Worm (Caenorhabditis elegans) whole organism, L1 larva: ENCODE measurements around the gene faah-4.
A peak's percentile ranks its signal among the peaks of the same experiment; 100 is the strongest.

Experiments
- C04F5.9 ChIP-seq: sonication (generic microtip); optimal IDR thresholded peaks from 2 replicates; lab custom pipeline; 2016; ENCODE audit warnings: missing genetic modification characterization, missing compliant biosample characterization
- C16A3.4 ChIP-seq: fragments of 150-350 bp; optimal IDR thresholded peaks from 2 replicates; lab custom pipeline; 2014; ENCODE audit warnings: missing biosample characterization, missing genetic modification characterization
- C34B4.2 ChIP-seq: sonication (generic microtip); optimal IDR thresholded peaks from 2 replicates; lab custom pipeline; 2017; ENCODE audit warnings: mild to moderate bottlenecking, missing genetic modification characterization, missing compliant biosample characterization
- Y116A8C.19 ChIP-seq: sonication (generic microtip); optimal IDR thresholded peaks from 2 replicates; lab custom pipeline; 2016; ENCODE audit warnings: missing compliant biosample characterization, missing genetic modification characterization, borderline replicate concordance
- aha-1 ChIP-seq: fragments of 150-350 bp; optimal IDR thresholded peaks from 2 replicates; lab custom pipeline; 2014; ENCODE audit warnings: missing biosample characterization, missing genetic modification characterization
- aly-2 ChIP-seq: fragments of 150-350 bp; optimal IDR thresholded peaks from 2 replicates; lab custom pipeline; 2014; ENCODE audit warnings: missing biosample characterization, missing genetic modification characterization
- ama-1 ChIP-seq: fragments of 150-350 bp; optimal IDR thresholded peaks from 2 replicates; lab custom pipeline; 2014
- ceh-63 ChIP-seq: fragments of 200-800 bp; sonication (Bioruptor generic); optimal IDR thresholded peaks from 2 replicates; lab custom pipeline; 2018; ENCODE audit warnings: mild to moderate bottlenecking, missing genetic modification characterization, missing compliant biosample characterization
- ceh-8 ChIP-seq: fragments of 200-800 bp; sonication (Bioruptor generic); optimal IDR thresholded peaks from 2 replicates; lab custom pipeline; 2018; ENCODE audit warnings: mild to moderate bottlenecking, missing genetic modification characterization, moderate library complexity, missing compliant biosample characterization
- ceh-82 ChIP-seq, 3 experiments: fragments of 150-350 bp in 1 of 3; sonication (generic microtip) in 2 of 3; optimal IDR thresholded peaks; 2 replicates each; lab custom pipeline; 2014 to 2017; ENCODE audit warnings: missing biosample characterization in 3 of 3, missing genetic modification characterization in 3 of 3
- ceh-90 ChIP-seq: sonication (generic microtip); optimal IDR thresholded peaks from 2 replicates; lab custom pipeline; 2016; ENCODE audit warnings: missing genetic modification characterization, missing compliant biosample characterization
- ces-1 ChIP-seq: fragments of 150-350 bp; optimal IDR thresholded peaks from 2 replicates; lab custom pipeline; 2014; ENCODE audit warnings: missing biosample characterization, missing genetic modification reagents, missing genetic modification characterization
- dpl-1 ChIP-seq, 3 experiments: fragments of 150-350 bp in 2 of 3; sonication (generic microtip) in 1 of 3; optimal IDR thresholded peaks; 2 replicates each; lab custom pipeline; 2014 to 2017; ENCODE audit warnings: missing biosample characterization in 3 of 3, missing genetic modification characterization in 3 of 3, missing genetic modification reagents in 3 of 3
- efl-1 ChIP-seq, 4 experiments: fragments of 150-350 bp; optimal IDR thresholded peaks in 3 of 4; peaks in 1 of 4; 1 replicate in 1 of 4; 2 replicates in 3 of 4; lab custom pipeline; 2014; ENCODE audit warnings: missing biosample characterization in 2 of 4, missing genetic modification characterization in 2 of 4, missing genetic modification reagents in 2 of 4
- egl-13 ChIP-seq: sonication (generic microtip); optimal IDR thresholded peaks from 2 replicates; lab custom pipeline; 2016; ENCODE audit warnings: missing genotype, missing genetic modification reagents, missing genetic modification characterization, missing compliant biosample characterization
- egl-27 ChIP-seq, 2 experiments: fragments of 150-350 bp in 1 of 2; sonication (generic microtip); optimal IDR thresholded peaks; 3 replicates each; lab custom pipeline; 2017 to 2018; ENCODE audit warnings: missing biosample characterization in 2 of 2, missing genetic modification characterization in 2 of 2, missing genetic modification reagents in 2 of 2
- elt-3 ChIP-seq, 6 experiments: fragments of 150-350 bp in 1 of 6; sonication (generic microtip); optimal IDR thresholded peaks; 2 replicates each; lab custom pipeline; 2017 to 2018; ENCODE audit warnings: missing biosample characterization in 6 of 6, missing genetic modification characterization in 6 of 6, inconsistent platforms in 1 of 6
- fkh-10 ChIP-seq: sonication (generic microtip); optimal IDR thresholded peaks from 2 replicates; lab custom pipeline; 2017; ENCODE audit warnings: missing biosample characterization, missing genetic modification reagents, missing genetic modification characterization
- fkh-8 ChIP-seq: sonication (generic microtip); optimal IDR thresholded peaks from 2 replicates; lab custom pipeline; 2016; ENCODE audit warnings: mild to moderate bottlenecking, missing genetic modification characterization, missing compliant biosample characterization
- fos-1 ChIP-seq: fragments of 150-350 bp; optimal IDR thresholded peaks from 2 replicates; lab custom pipeline; 2014; ENCODE audit warnings: missing biosample characterization, missing genetic modification characterization
- grh-1 ChIP-seq: fragments of 200-800 bp; sonication (Bioruptor generic); IDR thresholded peaks from 2 replicates; pipeline ENCODE4 v1.3.6; 2022; ENCODE audit warnings: missing genetic modification reagents, missing genetic modification characterization, missing compliant biosample characterization
- hlh-17 ChIP-seq: fragments of 200-800 bp; sonication (Bioruptor generic); optimal IDR thresholded peaks from 2 replicates; lab custom pipeline; 2018; ENCODE audit warnings: missing genetic modification characterization, mild to moderate bottlenecking, missing compliant biosample characterization, moderate library complexity, borderline replicate concordance
- hpl-2 ChIP-seq: fragments of 150-350 bp; optimal IDR thresholded peaks from 2 replicates; lab custom pipeline; 2014; ENCODE audit warnings: missing biosample characterization, missing genetic modification reagents, missing genetic modification characterization
- irx-1 ChIP-seq: sonication (generic microtip); optimal IDR thresholded peaks from 2 replicates; lab custom pipeline; 2016; ENCODE audit warnings: missing genetic modification characterization, missing compliant biosample characterization
- jun-1 ChIP-seq: fragments of 150-350 bp; optimal IDR thresholded peaks from 2 replicates; lab custom pipeline; 2014; ENCODE audit warnings: missing biosample characterization, missing genetic modification reagents, missing genetic modification characterization
- lin-13 ChIP-seq: fragments of 150-350 bp; optimal IDR thresholded peaks from 2 replicates; lab custom pipeline; 2014; ENCODE audit warnings: missing biosample characterization, missing genetic modification reagents, missing genetic modification characterization
- lin-15B ChIP-seq: fragments of 150-350 bp; sonication (generic microtip); optimal IDR thresholded peaks from 3 replicates; lab custom pipeline; 2014; ENCODE audit warnings: missing biosample characterization, missing genetic modification characterization
- lin-39 ChIP-seq: fragments of 150-350 bp; optimal IDR thresholded peaks from 2 replicates; lab custom pipeline; 2014; ENCODE audit warnings: missing biosample characterization, missing genetic modification reagents, missing genetic modification characterization
- lir-3 ChIP-seq: sonication (generic microtip); optimal IDR thresholded peaks from 2 replicates; lab custom pipeline; 2016; ENCODE audit warnings: mild to moderate bottlenecking, missing genetic modification characterization, moderate library complexity, missing compliant biosample characterization; ENCODE audit not compliant: poor library complexity
- mab-9 ChIP-seq: fragments of 200-800 bp; sonication (Bioruptor generic); IDR thresholded peaks from 2 replicates; pipeline ENCODE4 v1.3.6; 2022; ENCODE audit warnings: missing genetic modification reagents, missing genetic modification characterization, missing compliant biosample characterization
- mdl-1 ChIP-seq, 2 experiments: fragments of 150-350 bp; optimal IDR thresholded peaks; 2 replicates each; lab custom pipeline; 2014 to 2017; ENCODE audit warnings: missing biosample characterization in 2 of 2, missing genetic modification characterization in 2 of 2, inconsistent platforms in 1 of 2
- mef-2 ChIP-seq: fragments of 150-350 bp; optimal IDR thresholded peaks from 2 replicates; lab custom pipeline; 2014; ENCODE audit warnings: missing biosample characterization, missing genetic modification characterization
- nhr-19 ChIP-seq: fragments of 200-800 bp; sonication (Bioruptor generic); conservative IDR thresholded peaks from 2 replicates; pipeline ENCODE4 v1.3.6; 2022; ENCODE audit warnings: missing genetic modification characterization, missing compliant biosample characterization
- nhr-237 ChIP-seq: fragments of 150-350 bp; optimal IDR thresholded peaks from 2 replicates; lab custom pipeline; 2014; ENCODE audit warnings: missing biosample characterization, missing genetic modification characterization
- nhr-28 ChIP-seq: fragments of 150-350 bp; optimal IDR thresholded peaks from 2 replicates; lab custom pipeline; 2014; ENCODE audit warnings: missing biosample characterization, missing genetic modification characterization
- nhr-76 ChIP-seq: sonication (generic microtip); optimal IDR thresholded peaks from 2 replicates; lab custom pipeline; 2017; ENCODE audit warnings: missing biosample characterization, missing genetic modification characterization
- nhr-77 ChIP-seq: fragments of 150-350 bp; optimal IDR thresholded peaks from 2 replicates; lab custom pipeline; 2014; ENCODE audit warnings: missing biosample characterization, missing genetic modification characterization
- nhr-85 ChIP-seq: sonication (generic microtip); peaks from one replicate; lab custom pipeline; 2016; ENCODE audit warnings: missing genetic modification characterization, inconsistent platforms, missing compliant biosample characterization
- nhr-90 ChIP-seq: sonication (generic microtip); optimal IDR thresholded peaks from 2 replicates; lab custom pipeline; 2016; ENCODE audit warnings: mild to moderate bottlenecking, missing genetic modification characterization, missing compliant biosample characterization; ENCODE audit not compliant: poor library complexity
- pag-3 ChIP-seq: sonication (generic microtip); optimal IDR thresholded peaks from 2 replicates; lab custom pipeline; 2017; ENCODE audit warnings: missing genetic modification characterization, mild to moderate bottlenecking, missing compliant biosample characterization, antibody characterized with exemption, borderline replicate concordance; ENCODE audit not compliant: insufficient read depth
- pax-3 ChIP-seq: fragments of 200-800 bp; sonication (Bioruptor generic); optimal IDR thresholded peaks from 2 replicates; lab custom pipeline; 2018; ENCODE audit warnings: mild to moderate bottlenecking, missing genetic modification characterization, moderate library complexity, missing compliant biosample characterization
- pqm-1 ChIP-seq: sonication (generic microtip); optimal IDR thresholded peaks from 3 replicates; lab custom pipeline; 2017; ENCODE audit warnings: missing biosample characterization, missing genetic modification characterization
- skn-1 ChIP-seq: fragments of 150-350 bp; optimal IDR thresholded peaks from 2 replicates; lab custom pipeline; 2014; ENCODE audit warnings: missing biosample characterization, missing genetic modification characterization
- snu-23 ChIP-seq: sonication (generic microtip); optimal IDR thresholded peaks from 2 replicates; lab custom pipeline; 2016; ENCODE audit warnings: missing genetic modification characterization, missing compliant biosample characterization
- sup-37 ChIP-seq: fragments of 200-800 bp; sonication (Bioruptor generic); optimal IDR thresholded peaks from 2 replicates; lab custom pipeline; 2018; ENCODE audit warnings: mild to moderate bottlenecking, missing genetic modification characterization, missing compliant biosample characterization
- unc-130 ChIP-seq: fragments of 150-350 bp; optimal IDR thresholded peaks from 2 replicates; lab custom pipeline; 2017; ENCODE audit warnings: missing biosample characterization, missing genetic modification characterization, inconsistent platforms
- unc-62 ChIP-seq: fragments of 150-350 bp; optimal IDR thresholded peaks from 2 replicates; lab custom pipeline; 2014; ENCODE audit warnings: missing biosample characterization, missing genetic modification reagents, missing genetic modification characterization
- unc-98 ChIP-seq: fragments of 200-800 bp; sonication (Bioruptor generic); IDR thresholded peaks from 2 replicates; pipeline ENCODE4 v1.3.6; 2022; ENCODE audit warnings: missing genetic modification characterization, missing compliant biosample characterization
- xbp-1 ChIP-seq: sonication (generic microtip); optimal IDR thresholded peaks from 2 replicates; lab custom pipeline; 2016; ENCODE audit warnings: missing genetic modification characterization, missing compliant biosample characterization
- zag-1 ChIP-seq: fragments of 150-350 bp; optimal IDR thresholded peaks from 2 replicates; lab custom pipeline; 2014; ENCODE audit warnings: missing biosample characterization, missing genetic modification characterization
- zip-4 ChIP-seq: fragments of 200-800 bp; sonication (Bioruptor generic); optimal IDR thresholded peaks from 2 replicates; lab custom pipeline; 2018; ENCODE audit warnings: mild to moderate bottlenecking, missing genetic modification characterization, moderate library complexity, missing compliant biosample characterization
- ztf-11 ChIP-seq, 2 experiments: sonication (generic microtip); optimal IDR thresholded peaks; 2 replicates each; lab custom pipeline; 2016 to 2017; ENCODE audit warnings: missing genetic modification characterization in 2 of 2, missing biosample characterization in 1 of 2, missing compliant biosample characterization in 1 of 2
- ztf-4 ChIP-seq: fragments of 150-350 bp; optimal IDR thresholded peaks from 2 replicates; lab custom pipeline; 2014; ENCODE audit warnings: missing biosample characterization, missing genetic modification characterization

faah-4 gene

ce11 chrIII:11935948-11936280 is 26.2 kb upstream of the faah-4 start (continued):
- TF ChIP-seq hpl-2 (GFP tag; lab: Kevin White, UChicago) (no peak), xbp-1 (tag; lab: Kevin White, UChicago) (peak; percentile 9), sup-37 (GFP tag; lab: Kevin White, UChicago) (no peak), Y116A8C.19 (tag; lab: Kevin White, UChicago) (no peak), skn-1 (no peak), irx-1 (tag; lab: Kevin White, UChicago) (no peak), fkh-10 (GFP tag; lab: Kevin White, UChicago) (peak; percentile 20), mab-9 (GFP tag; lab: Robert Waterston, UW) (no peak), nhr-76 (tag; lab: Kevin White, UChicago) (no peak), pag-3 (tag; lab: Kevin White, UChicago) (no peak), nhr-19 (GFP tag; lab: Robert Waterston, UW) (no peak), C04F5.9 (tag; lab: Kevin White, UChicago) (no peak), nhr-85 (tag; lab: Kevin White, UChicago) (no peak), lin-13 (GFP tag; lab: Kevin White, UChicago) (no peak), elt-3 (tag; optimal IDR thresholded peaks at IDR 0.05; lab: Kevin White, UChicago) (no peak), snu-23 (GFP tag; lab: Kevin White, UChicago) (peak; percentile 13), ceh-63 (GFP tag; lab: Kevin White, UChicago) (no peak), egl-27 (tag; optimal IDR thresholded peaks at IDR 0.05; lab: Kevin White, UChicago) (no peak), ceh-90 (tag; lab: Kevin White, UChicago) (no peak), efl-1 (optimal IDR thresholded peaks at IDR 0.05; lab: Kevin White, UChicago) (no peak), efl-1 (GFP tag; optimal IDR thresholded peaks at IDR 0.05 in 1 of 2; lab: Kevin White, UChicago) (peak in 1 of 2 experiments; percentile 92), unc-130 (tag; lab: Kevin White, UChicago) (no peak), mdl-1 (tag; optimal IDR thresholded peaks at IDR 0.05; lab: Kevin White, UChicago) (no peak), ceh-8 (GFP tag; lab: Kevin White, UChicago) (no peak), C34B4.2 (tag; lab: Kevin White, UChicago) (no peak), nhr-77 (tag; lab: Kevin White, UChicago) (no peak), nhr-90 (tag; lab: Kevin White, UChicago) (no peak), dpl-1 (GFP tag; optimal IDR thresholded peaks at IDR 0.05; lab: Kevin White, UChicago) (no peak), nhr-237 (tag; lab: Kevin White, UChicago) (no peak), ztf-4 (tag; lab: Kevin White, UChicago) (no peak), C16A3.4 (tag; lab: Kevin White, UChicago) (no peak), zip-4 (GFP tag; lab: Kevin White, UChicago) (no peak), ceh-82 (tag; optimal IDR thresholded peaks at IDR 0.05; lab: Kevin White, UChicago) (peak in 2 of 3 experiments; percentile 13 to 52), aly-2 (tag; lab: Kevin White, UChicago) (peak; percentile 22), jun-1 (tag; lab: Kevin White, UChicago) (no peak), lin-39 (tag; lab: Kevin White, UChicago) (no peak), zag-1 (no peak), grh-1 (GFP tag; lab: Robert Waterston, UW) (no peak), fos-1 (tag; lab: Kevin White, UChicago) (peak; percentile 17), lin-15B (tag; lab: Kevin White, UChicago) (no peak), mef-2 (tag; lab: Kevin White, UChicago) (peak; percentile 1), hlh-17 (GFP tag; lab: Kevin White, UChicago) (no peak), ama-1 (lab: Kevin White, UChicago) (no peak), pax-3 (tag; lab: Kevin White, UChicago) (peak; percentile 23), fkh-8 (tag; lab: Kevin White, UChicago) (peak; percentile 90), lir-3 (tag; lab: Kevin White, UChicago) (no peak), pqm-1 (tag; lab: Kevin White, UChicago) (no peak), aha-1 (tag; lab: Kevin White, UChicago) (no peak), nhr-28 (tag; lab: Kevin White, UChicago) (no peak), unc-62 (GFP tag; lab: Kevin White, UChicago) (no peak), egl-13 (peak; percentile 75), ces-1 (GFP tag; lab: Kevin White, UChicago) (no peak), ztf-11 (tag; optimal IDR thresholded peaks at IDR 0.05; lab: Kevin White, UChicago) (no peak), unc-98 (GFP tag; lab: Robert Waterston, UW) (no peak)
